In genomic region chr2L:18687827-18688226, dm6 we compare ENCODE assay signal across 2 fruit fly cellular contexts.
TF ChIP-seq lines count a peak whose summit lies in the region.

No protein-coding gene starts in this region.

- no peak for TF ChIP-seq CTCF in whole organism, embryonic (GFP tag; optimal IDR thresholded peaks at IDR 0.05; lab: Kevin White, UChicago)

TF ChIP-seq in Kc167, 6 proteins besides CTCF, POLR2A, EP300 and RAD21:
- TF ChIP-seq ttk (optimal IDR thresholded peaks at IDR 0.05; lab: Kevin White, UChicago), result peak; percentile 91
- TF ChIP-seq psq (optimal IDR thresholded peaks at IDR 0.05; lab: Kevin White, UChicago), result no peak

TF ChIP-seq in whole organism, embryonic, 481 proteins besides CTCF, POLR2A, EP300 and RAD21:
- no peak for TF ChIP-seq wdn (GFP tag; IDR thresholded peaks at IDR 0.05; lab: Robert Waterston, UW)
- no peak for TF ChIP-seq CG15514 (GFP tag; optimal IDR thresholded peaks at IDR 0.05; lab: Kevin White, UChicago)
- peak; percentile 20 for TF ChIP-seq Med (GFP tag; lab: Kevin White, UChicago)
- TF ChIP-seq prd (optimal IDR thresholded peaks at IDR 0.05; lab: Kevin White, UChicago), result no peak
- TF ChIP-seq prd (GFP tag; IDR thresholded peaks at IDR 0.05; lab: Robert Waterston, UW), result 0 out of 3 replicates have a peak, but pooled peaks have one; percentile 5
- 0 out of 3 replicates have a peak, but pooled peaks have one; percentile 11 for TF ChIP-seq Opbp (GFP tag; IDR thresholded peaks at IDR 0.05; lab: Robert Waterston, UW; ENCODE audit: partially characterized antibody)
